Fruit fly (Drosophila melanogaster): Measurements from ENCODE around the gene E2f1.

- TF ChIP-seq CG8478 (optimal IDR thresholded peaks at IDR 0.05), result no peak
- TF ChIP-seq CTCF (optimal IDR thresholded peaks at IDR 0.05), result no peak
Observed at dm6 chr3R:21660054-21660453, 617 bp downstream of the E2f1 start.

Data from S2 (cell line).